Fruit fly (Drosophila melanogaster) whole organism: ENCODE measurements around the gene CG14785.

Source experiments
- Dll ChIP-seq: fragments of >200 bp; optimal IDR thresholded peaks from 2 replicates; lab custom pipeline; 2017
- EcR ChIP-seq, 2 experiments: fragments of >200 bp; optimal IDR thresholded peaks; 2 replicates each; lab custom pipeline; 2017; ENCODE audit warnings: missing biosample characterization in 2 of 2, missing genetic modification characterization in 2 of 2, missing genetic modification reagents in 2 of 2
- pan ChIP-seq: fragments of >200 bp; optimal IDR thresholded peaks from 2 replicates; lab custom pipeline; 2017
- psq ChIP-seq: fragments of >200 bp; optimal IDR thresholded peaks from 2 replicates; lab custom pipeline; 2017
- usp ChIP-seq: fragments of >200 bp; optimal IDR thresholded peaks from 2 replicates; lab custom pipeline; 2017; ENCODE audit warnings: missing biosample characterization, missing genetic modification characterization, mixed read lengths

DNA sequence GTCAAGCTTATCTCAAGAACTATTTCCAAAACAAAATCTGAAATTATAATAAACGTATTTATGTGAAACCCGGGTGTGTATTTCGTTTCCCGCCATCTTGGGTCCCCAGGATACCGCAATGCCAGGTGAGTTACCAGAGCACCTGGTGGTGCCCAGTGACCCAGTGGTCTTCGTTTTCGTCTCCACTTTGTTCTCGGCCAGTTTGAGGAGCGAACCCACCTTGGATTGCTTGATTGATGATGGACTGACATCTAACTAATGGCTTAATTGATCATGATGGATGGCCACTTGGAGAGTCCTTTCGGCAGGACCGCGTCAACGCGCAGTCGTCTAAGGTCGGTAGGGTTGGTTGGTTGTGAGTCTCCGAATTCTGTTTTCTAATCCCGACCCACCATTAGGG, 4.7 kb downstream of the CG14785 start, which contains the start of gene Gr2a:
- no peak for TF ChIP-seq Dll
- TF ChIP-seq pan: no peak
- no peak for TF ChIP-seq psq (lab: Kevin White, UChicago)
- TF ChIP-seq EcR (GFP tag; optimal IDR thresholded peaks at IDR 0.05; lab: Kevin White, UChicago): no peak
- no peak for TF ChIP-seq usp
